Fruit fly (Drosophila melanogaster) whole organism, prepupa: Measurements from ENCODE around the gene Galphai.

Source experiments
- Blimp-1 ChIP-seq: fragments of 200-800 bp; sonication (Bioruptor generic); optimal IDR thresholded peaks from 3 replicates; lab custom pipeline; 2017; ENCODE audit warnings: missing biosample characterization, missing genetic modification characterization, mild to moderate bottlenecking, moderate library complexity, missing genetic modification reagents
- CG10669 ChIP-seq: fragments of 200-800 bp; sonication (Bioruptor generic); optimal IDR thresholded peaks from 3 replicates; lab custom pipeline; 2018; ENCODE audit warnings: missing biosample characterization, mild to moderate bottlenecking, missing genetic modification characterization, moderate library complexity
- CG11294 ChIP-seq: fragments of 200-800 bp; sonication (Bioruptor generic); IDR thresholded peaks from 2 replicates; pipeline ENCODE4 v1.3.6; 2022; ENCODE audit warnings: missing biosample characterization, missing genetic modification characterization
- CG11762 ChIP-seq: fragments of 200-800 bp; sonication (Bioruptor generic); optimal IDR thresholded peaks from 3 replicates; lab custom pipeline; 2016; ENCODE audit warnings: missing biosample characterization, missing genetic modification characterization; ENCODE audit not compliant: insufficient read depth
- CG11902 ChIP-seq: fragments of 200-800 bp; sonication (Bioruptor generic); optimal IDR thresholded peaks from 3 replicates; lab custom pipeline; 2016; ENCODE audit warnings: missing biosample characterization, missing genetic modification characterization
- CG15336 ChIP-seq: fragments of 200-800 bp; sonication (Bioruptor generic); IDR thresholded peaks from 2 replicates; pipeline ENCODE4 v1.3.6; 2022; ENCODE audit warnings: missing biosample characterization, missing genetic modification characterization
- CG1621 ChIP-seq: fragments of 200-800 bp; sonication (Bioruptor generic); optimal IDR thresholded peaks from 3 replicates; lab custom pipeline; 2018; ENCODE audit warnings: missing biosample characterization, mild to moderate bottlenecking, missing genetic modification characterization
- CG16779 ChIP-seq: fragments of 200-800 bp; sonication (Bioruptor generic); optimal IDR thresholded peaks from 3 replicates; lab custom pipeline; 2017; ENCODE audit warnings: missing biosample characterization, mild to moderate bottlenecking, missing genetic modification characterization
- CG32006 ChIP-seq: fragments of 200-800 bp; sonication (Bioruptor generic); optimal IDR thresholded peaks from 3 replicates; lab custom pipeline; 2017; ENCODE audit warnings: missing biosample characterization, mild to moderate bottlenecking, missing genetic modification characterization
- CG34406 ChIP-seq: fragments of 200-800 bp; sonication (Bioruptor generic); optimal IDR thresholded peaks from 3 replicates; lab custom pipeline; 2016; ENCODE audit warnings: missing biosample characterization, missing genetic modification characterization
- CG4318 ChIP-seq: fragments of 200-800 bp; sonication (Bioruptor generic); optimal IDR thresholded peaks from 3 replicates; lab custom pipeline; 2017; ENCODE audit warnings: missing biosample characterization, mild to moderate bottlenecking, missing genetic modification characterization
- CG6163 ChIP-seq: fragments of 200-800 bp; sonication (Bioruptor generic); IDR thresholded peaks from 3 replicates; pipeline ENCODE4 v1.3.6; 2022; ENCODE audit warnings: missing biosample characterization, missing genetic modification characterization
- CG6792 ChIP-seq: fragments of 200-800 bp; sonication (Bioruptor generic); optimal IDR thresholded peaks from 3 replicates; lab custom pipeline; 2016; ENCODE audit warnings: missing biosample characterization, missing genetic modification characterization
- CG6854 ChIP-seq: fragments of 200-800 bp; sonication (Bioruptor generic); optimal IDR thresholded peaks from 2 replicates; lab custom pipeline; 2017; ENCODE audit warnings: missing biosample characterization, mild to moderate bottlenecking, missing genetic modification characterization
- CG7368 ChIP-seq: fragments of 200-800 bp; sonication (Bioruptor generic); optimal IDR thresholded peaks from 3 replicates; lab custom pipeline; 2016; ENCODE audit warnings: missing biosample characterization, missing genetic modification characterization
- CG8319 ChIP-seq: fragments of 200-800 bp; sonication (Bioruptor generic); optimal IDR thresholded peaks from 3 replicates; lab custom pipeline; 2016; ENCODE audit warnings: missing biosample characterization, missing genetic modification characterization
- CG9139 ChIP-seq: fragments of 200-800 bp; sonication (Bioruptor generic); optimal IDR thresholded peaks from 3 replicates; lab custom pipeline; 2017; ENCODE audit warnings: missing biosample characterization, mild to moderate bottlenecking, missing genetic modification characterization
- Eip75B ChIP-seq: fragments of 200-800 bp; sonication (Bioruptor generic); optimal IDR thresholded peaks from 3 replicates; lab custom pipeline; 2016; ENCODE audit warnings: missing biosample characterization, missing genetic modification characterization
- Ets21C ChIP-seq: fragments of 200-800 bp; sonication (Bioruptor generic); optimal IDR thresholded peaks from 3 replicates; lab custom pipeline; 2016; ENCODE audit warnings: missing biosample characterization, missing genetic modification characterization
- Ets96B ChIP-seq: fragments of 200-800 bp; optimal IDR thresholded peaks from 2 replicates; lab custom pipeline; 2019; ENCODE audit warnings: missing biosample characterization, mild to moderate bottlenecking, missing genetic modification characterization, moderate library complexity
- Hr39 ChIP-seq: fragments of 200-800 bp; sonication (Bioruptor generic); optimal IDR thresholded peaks from 2 replicates; lab custom pipeline; 2016; ENCODE audit warnings: missing biosample characterization, missing genetic modification characterization
- Hr4 ChIP-seq: fragments of 200-800 bp; sonication (Bioruptor generic); optimal IDR thresholded peaks from 3 replicates; lab custom pipeline; 2016; ENCODE audit warnings: missing biosample characterization, missing genetic modification characterization
- OdsH ChIP-seq: fragments of 200-800 bp; sonication (Bioruptor generic); optimal IDR thresholded peaks from 3 replicates; lab custom pipeline; 2016; ENCODE audit warnings: missing biosample characterization, missing genetic modification characterization
- Sox102F ChIP-seq: fragments of 200-800 bp; sonication (Bioruptor generic); optimal IDR thresholded peaks from 2 replicates; lab custom pipeline; 2016; ENCODE audit warnings: missing biosample characterization, mild to moderate bottlenecking, missing genetic modification characterization
- Sox14 ChIP-seq: fragments of 200-800 bp; sonication (Bioruptor generic); optimal IDR thresholded peaks from 3 replicates; lab custom pipeline; 2016; ENCODE audit warnings: missing biosample characterization, missing genetic modification characterization
- acj6 ChIP-seq: fragments of 200-800 bp; sonication (Bioruptor generic); optimal IDR thresholded peaks from 3 replicates; lab custom pipeline; 2016; ENCODE audit warnings: missing biosample characterization, missing genetic modification characterization
- cyc ChIP-seq: fragments of 200-800 bp; sonication (Bioruptor generic); optimal IDR thresholded peaks from 3 replicates; lab custom pipeline; 2016; ENCODE audit warnings: missing biosample characterization, missing genetic modification characterization
- dsx ChIP-seq: fragments of 200-800 bp; optimal IDR thresholded peaks from 3 replicates; lab custom pipeline; 2019; ENCODE audit warnings: missing biosample characterization, mild to moderate bottlenecking, missing genetic modification characterization, moderate library complexity; ENCODE audit not compliant: poor library complexity, severe bottlenecking
- eg ChIP-seq: fragments of 200-800 bp; sonication (Bioruptor generic); IDR thresholded peaks from 3 replicates; pipeline ENCODE4 v1.3.6; 2022; ENCODE audit warnings: missing biosample characterization, missing genetic modification characterization
- esn ChIP-seq: fragments of 200-800 bp; sonication (Bioruptor generic); optimal IDR thresholded peaks from 2 replicates; lab custom pipeline; 2016; ENCODE audit warnings: missing biosample characterization, mild to moderate bottlenecking, missing genetic modification characterization, moderate library complexity
- fd59A ChIP-seq: fragments of 200-800 bp; sonication (Bioruptor generic); optimal IDR thresholded peaks from 2 replicates; lab custom pipeline; 2017; ENCODE audit warnings: missing biosample characterization, mild to moderate bottlenecking, missing genetic modification characterization, missing genetic modification reagents
- fkh ChIP-seq: fragments of 200-800 bp; sonication (Bioruptor generic); optimal IDR thresholded peaks from 3 replicates; lab custom pipeline; 2017; ENCODE audit warnings: missing biosample characterization, mild to moderate bottlenecking, missing genetic modification characterization, moderate library complexity
- lz ChIP-seq: fragments of 200-800 bp; sonication (Bioruptor generic); optimal IDR thresholded peaks from 3 replicates; lab custom pipeline; 2016; ENCODE audit warnings: missing biosample characterization, missing genetic modification characterization
- net ChIP-seq: fragments of 200-800 bp; sonication (Bioruptor generic); optimal IDR thresholded peaks from 3 replicates; lab custom pipeline; 2016; ENCODE audit warnings: missing biosample characterization, missing genetic modification characterization
- pdm3 ChIP-seq: fragments of 200-800 bp; sonication (Bioruptor generic); optimal IDR thresholded peaks from 3 replicates; lab custom pipeline; 2016; ENCODE audit warnings: missing biosample characterization, missing genetic modification characterization
- svp ChIP-seq: fragments of 200-800 bp; sonication (Bioruptor generic); peaks from one replicate; lab custom pipeline; 2016; ENCODE audit warnings: missing biosample characterization, missing genetic modification characterization

Galphai gene

dm6 chr3L:6996907-6997306 is 17.1 kb upstream of the Galphai start (continued):
- TF ChIP-seq dsx (GFP tag; lab: Kevin White, UChicago) (peak; percentile 30), pdm3 (GFP tag; lab: Kevin White, UChicago) (peak; percentile 64), net (peak; percentile 57), Ets21C (GFP tag; lab: Kevin White, UChicago) (no peak), lz (GFP tag; lab: Kevin White, UChicago) (peak; percentile 36), CG16779 (tag; lab: Kevin White, UChicago) (no peak), acj6 (peak; percentile 45), CG10669 (GFP tag; lab: Kevin White, UChicago) (peak; percentile 13), CG11902 (GFP tag; lab: Kevin White, UChicago) (no peak), svp (peak; percentile 73), CG6854 (GFP tag; lab: Kevin White, UChicago) (no peak), CG8319 (GFP tag; lab: Kevin White, UChicago) (no peak), CG15336 (GFP tag; lab: Robert Waterston, UW) (peak; percentile 76), Eip75B (GFP tag; lab: Kevin White, UChicago) (peak; percentile 38), CG1621 (tag; lab: Kevin White, UChicago) (peak; percentile 17), Ets96B (tag; lab: Kevin White, UChicago) (peak; percentile 35)

DNA sequence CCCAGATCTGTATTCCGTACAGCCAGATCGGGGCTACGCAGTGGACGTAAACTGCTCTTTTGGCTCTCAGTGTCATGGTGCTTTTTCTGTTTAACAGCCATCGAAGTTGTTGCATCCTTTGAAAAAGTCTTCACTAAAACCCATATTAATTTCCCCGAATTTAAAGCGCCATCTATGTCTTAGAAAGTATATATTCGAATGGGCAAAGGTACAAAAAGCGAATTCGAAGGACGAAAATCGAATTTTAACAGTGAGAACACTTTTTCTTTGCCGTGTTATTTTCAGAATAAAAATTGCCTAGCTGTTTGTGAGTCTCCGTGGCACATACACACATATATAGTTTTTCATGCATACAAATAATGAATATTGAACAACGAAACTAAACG is 15.5 kb upstream of the Galphai start:
- TF ChIP-seq CG6792 (GFP tag; lab: Kevin White, UChicago) (no peak), CG7368 (no peak), Sox14 (GFP tag; lab: Kevin White, UChicago) (no peak), fd59A (GFP tag; lab: Kevin White, UChicago) (no peak), Blimp-1 (GFP tag; lab: Kevin White, UChicago) (no peak), CG32006 (GFP tag; lab: Kevin White, UChicago) (no peak), CG4318 (GFP tag; lab: Kevin White, UChicago) (no peak)
- TF ChIP-seq, all 60 proteins: peak for 0

DNA sequence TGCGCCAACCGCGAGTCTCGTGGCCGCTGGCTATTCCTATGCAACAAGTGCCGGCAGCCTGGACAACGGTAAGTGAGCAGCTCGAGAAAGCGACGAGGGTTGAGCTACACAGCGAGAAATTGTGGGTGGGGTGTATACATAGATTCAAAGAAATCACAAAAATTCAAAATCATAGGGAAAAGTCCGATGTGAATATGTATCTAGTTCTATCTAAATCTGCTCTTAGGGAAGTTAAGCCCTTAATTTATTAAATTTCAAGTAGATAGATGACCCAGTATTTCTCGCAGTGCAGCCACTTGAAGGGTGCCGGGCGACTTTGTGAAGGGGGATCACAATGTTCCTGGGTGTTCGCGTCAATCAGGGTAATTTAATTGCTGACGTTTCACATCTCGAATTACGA is 13.5 kb upstream of the Galphai start:
- TF ChIP-seq CG34406 (GFP tag; lab: Kevin White, UChicago) (no peak), CG7368 (no peak), esn (GFP tag; lab: Kevin White, UChicago) (no peak), CG11762 (GFP tag; lab: Kevin White, UChicago) (no peak), Ets21C (GFP tag; lab: Kevin White, UChicago) (no peak), dsx (GFP tag; lab: Kevin White, UChicago) (no peak), CG6163 (no peak), fkh (GFP tag; lab: Kevin White, UChicago) (no peak), CG11294 (no peak), Hr4 (GFP tag; lab: Kevin White, UChicago) (no peak), cyc (GFP tag; lab: Kevin White, UChicago) (no peak), lz (GFP tag; lab: Kevin White, UChicago) (no peak), eg (GFP tag; lab: Robert Waterston, UW) (no peak), Hr39 (no peak), Sox102F (no peak)

dm6 chr3L:6990288-6990687 is 10.4 kb upstream of the Galphai start, which contains the start of gene bin:
Gene bin, plus strand, starts transcription at chr3L:6990622.
- no peak for TF ChIP-seq CG7368
- TF ChIP-seq Sox102F: no peak
- TF ChIP-seq CG9139: no peak
- no peak for TF ChIP-seq OdsH (GFP tag; lab: Kevin White, UChicago)
